Worm (Caenorhabditis elegans) whole organism, early embryonic: ENCODE data around the gene ZK688.1.

ENCODE experiments used
- aly-1 ChIP-seq: sonication (generic microtip); optimal IDR thresholded peaks from 2 replicates; lab custom pipeline; 2016; ENCODE audit warnings: missing genetic modification characterization, missing compliant biosample characterization
- ama-1 ChIP-seq: fragments of 150-350 bp; optimal IDR thresholded peaks from 2 replicates; lab custom pipeline; 2014
- ceh-13 ChIP-seq: fragments of 200-800 bp; sonication (Bioruptor generic); optimal IDR thresholded peaks from 2 replicates; lab custom pipeline; 2018; ENCODE audit warnings: mild to moderate bottlenecking, missing genetic modification characterization, missing compliant biosample characterization
- ets-7 ChIP-seq: sonication (generic microtip); optimal IDR thresholded peaks from 2 replicates; lab custom pipeline; 2016; ENCODE audit warnings: missing genotype, missing genetic modification characterization, missing compliant biosample characterization
- hmg-4 ChIP-seq: fragments of 200-800 bp; sonication (Bioruptor generic); optimal IDR thresholded peaks from 2 replicates; lab custom pipeline; 2018; ENCODE audit warnings: mild to moderate bottlenecking, missing genetic modification characterization, missing compliant biosample characterization
- pes-1 ChIP-seq: fragments of 200-800 bp; sonication (Bioruptor generic); IDR thresholded peaks from 2 replicates; pipeline ENCODE4 v1.3.6; 2022; ENCODE audit warnings: missing genetic modification reagents, missing genetic modification characterization, missing compliant biosample characterization
- scrt-1 ChIP-seq: fragments of 200-800 bp; sonication (Bioruptor generic); IDR thresholded peaks from 2 replicates; pipeline ENCODE4 v1.3.6; 2022; ENCODE audit warnings: missing genetic modification characterization, missing compliant biosample characterization
- sea-1 ChIP-seq: fragments of 200-800 bp; sonication (Bioruptor generic); conservative IDR thresholded peaks from 2 replicates; pipeline ENCODE4 v1.3.6; 2022; ENCODE audit warnings: missing genetic modification characterization, missing compliant biosample characterization
- tbx-11 ChIP-seq: fragments of 200-800 bp; sonication (Bioruptor generic); IDR thresholded peaks from 2 replicates; pipeline ENCODE4 v1.3.6; 2022; ENCODE audit warnings: missing genetic modification characterization, missing compliant biosample characterization
- tra-4 ChIP-seq: sonication (generic microtip); optimal IDR thresholded peaks from 2 replicates; lab custom pipeline; 2017; ENCODE audit warnings: missing genetic modification characterization, missing compliant biosample characterization

DNA sequence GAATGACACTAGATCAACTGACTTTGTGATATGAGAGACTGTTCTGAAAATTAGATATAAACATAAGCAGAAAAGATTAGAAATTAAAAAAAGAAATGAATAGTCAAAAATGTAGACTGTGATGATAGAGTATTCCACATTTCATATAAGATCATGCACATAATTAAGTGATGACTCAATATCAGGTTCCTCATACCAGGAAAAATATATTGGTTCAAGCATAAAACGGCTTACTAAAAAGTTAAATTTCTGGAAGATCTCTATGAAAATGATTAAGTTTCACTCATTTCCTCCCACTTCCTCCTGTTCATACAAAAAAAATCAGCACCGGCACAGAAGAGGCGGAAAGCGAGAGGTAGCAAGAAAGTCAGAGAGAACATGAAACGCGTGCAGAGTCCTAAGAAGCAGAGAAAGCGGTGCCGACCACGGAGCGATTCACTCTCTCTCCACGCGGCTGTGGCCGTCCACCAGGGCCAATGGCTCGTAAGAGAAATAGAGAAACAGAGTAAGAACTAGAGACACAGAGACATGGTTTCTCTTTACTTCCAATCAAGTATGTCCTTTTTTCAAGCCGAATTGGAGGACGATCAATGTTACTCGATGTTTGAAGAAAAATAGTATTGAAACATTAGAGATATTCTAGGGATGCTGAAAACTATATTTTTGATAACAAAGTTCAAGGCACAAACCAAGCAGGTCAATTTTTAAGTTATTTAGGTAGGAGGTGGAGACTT, 17.6 kb upstream of the ZK688.1 start, which contains the start of the genes ZK688.5 and fahd-1:
- TF ChIP-seq pes-1 (GFP tag; lab: Robert Waterston, UW): no peak
- TF ChIP-seq tbx-11 (GFP tag; lab: Robert Waterston, UW): no peak
- TF ChIP-seq ama-1 (lab: Kevin White, UChicago): no peak
- TF ChIP-seq aly-1 (tag; lab: Kevin White, UChicago): no peak
- no peak for TF ChIP-seq ceh-13 (GFP tag; lab: Kevin White, UChicago)
- peak; percentile 58; the same call in 1 of the 2 replicates for TF ChIP-seq sea-1 (GFP tag; lab: Robert Waterston, UW)
- no peak for TF ChIP-seq hmg-4 (GFP tag; lab: Kevin White, UChicago)
- TF ChIP-seq ets-7: no peak
- TF ChIP-seq tra-4: no peak
- TF ChIP-seq scrt-1 (GFP tag; lab: Robert Waterston, UW): no peak
